Fruit fly (Drosophila melanogaster) S2 (cell line): ENCODE measurements around the gene CG11095.

Source experiments
- CG8478 ChIP-seq: fragments of >200 bp; optimal IDR thresholded peaks from 2 replicates; lab custom pipeline; 2018
- CTCF ChIP-seq, 2 experiments: fragments of >200 bp; optimal IDR thresholded peaks; 2 replicates each; lab custom pipeline; 2018

Gene CG11095

DNA sequence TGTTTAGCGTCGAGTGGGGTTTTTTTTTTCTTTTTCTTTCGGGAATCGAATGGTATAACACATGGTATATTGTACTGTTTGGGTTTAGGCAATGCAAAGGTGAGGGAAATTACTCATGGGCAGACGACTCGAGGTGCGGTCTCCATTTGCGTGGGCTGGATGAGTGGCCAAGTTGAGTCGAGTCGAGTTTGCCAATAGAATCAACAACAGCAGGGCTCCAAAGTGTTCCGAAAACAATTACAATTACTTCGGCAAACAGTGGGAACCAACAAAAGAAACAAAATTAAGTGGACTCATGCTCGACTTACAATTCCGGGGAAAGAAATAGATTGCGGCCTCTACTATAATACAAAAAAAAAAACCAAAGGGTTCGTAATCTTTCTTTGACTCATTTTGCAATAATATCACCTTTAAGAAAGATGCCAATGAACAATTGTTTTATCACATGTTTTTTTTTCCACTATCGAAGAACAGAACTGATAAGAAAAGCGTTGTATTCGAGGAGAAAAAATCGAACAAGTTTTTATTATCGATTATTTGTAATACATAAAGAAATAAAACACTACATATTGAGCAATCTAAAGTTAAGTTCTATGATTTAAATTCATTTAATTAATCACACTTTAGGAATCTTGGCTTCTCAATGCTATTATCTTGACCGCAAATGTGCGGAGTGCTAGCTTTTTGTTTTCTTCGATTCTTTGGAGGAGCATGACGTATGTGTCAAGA lies 9.0 kb downstream of the CG11095 start:
- no peak for TF ChIP-seq CTCF (optimal IDR thresholded peaks at IDR 0.05; lab: Kevin White, UChicago)
- no peak for TF ChIP-seq CG8478 (lab: Kevin White, UChicago)

DNA sequence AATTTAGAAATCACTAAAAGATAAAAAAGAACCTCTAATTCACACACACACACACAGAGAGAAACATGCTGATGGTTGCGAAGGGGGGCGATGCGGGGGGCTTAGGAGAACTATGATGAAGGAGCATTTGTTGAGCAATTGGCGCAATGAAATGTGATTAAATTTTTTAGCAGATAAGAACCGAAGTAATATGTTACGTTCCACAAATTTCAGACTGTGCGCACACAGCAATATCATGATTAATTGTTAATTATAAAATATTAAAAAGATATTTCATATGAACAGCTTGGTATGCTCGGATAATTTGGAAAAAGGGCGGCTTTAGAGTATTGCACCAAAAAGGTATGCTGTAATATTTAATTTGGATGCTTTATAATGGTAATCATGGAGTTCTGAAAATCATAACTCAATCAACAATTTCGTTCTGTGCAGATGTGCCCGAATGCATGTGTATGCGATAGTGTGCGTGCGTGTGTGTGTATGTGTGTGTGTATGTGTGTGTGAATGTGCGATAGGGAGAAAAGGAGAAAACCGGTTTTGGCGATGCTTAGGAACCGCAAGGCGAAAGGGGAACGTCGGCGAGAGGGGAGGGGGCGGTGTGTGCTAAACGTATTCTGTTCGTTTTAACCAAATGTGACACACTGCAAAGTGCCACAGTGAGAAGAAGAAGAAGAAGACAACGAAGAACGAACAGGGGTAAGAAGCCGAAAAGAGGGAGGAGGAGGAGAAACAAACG lies 9.7 kb downstream of the CG11095 start:
- no peak for TF ChIP-seq CG8478 (lab: Kevin White, UChicago)
- TF ChIP-seq CTCF (optimal IDR thresholded peaks at IDR 0.05; lab: Kevin White, UChicago), result no peak

DNA sequence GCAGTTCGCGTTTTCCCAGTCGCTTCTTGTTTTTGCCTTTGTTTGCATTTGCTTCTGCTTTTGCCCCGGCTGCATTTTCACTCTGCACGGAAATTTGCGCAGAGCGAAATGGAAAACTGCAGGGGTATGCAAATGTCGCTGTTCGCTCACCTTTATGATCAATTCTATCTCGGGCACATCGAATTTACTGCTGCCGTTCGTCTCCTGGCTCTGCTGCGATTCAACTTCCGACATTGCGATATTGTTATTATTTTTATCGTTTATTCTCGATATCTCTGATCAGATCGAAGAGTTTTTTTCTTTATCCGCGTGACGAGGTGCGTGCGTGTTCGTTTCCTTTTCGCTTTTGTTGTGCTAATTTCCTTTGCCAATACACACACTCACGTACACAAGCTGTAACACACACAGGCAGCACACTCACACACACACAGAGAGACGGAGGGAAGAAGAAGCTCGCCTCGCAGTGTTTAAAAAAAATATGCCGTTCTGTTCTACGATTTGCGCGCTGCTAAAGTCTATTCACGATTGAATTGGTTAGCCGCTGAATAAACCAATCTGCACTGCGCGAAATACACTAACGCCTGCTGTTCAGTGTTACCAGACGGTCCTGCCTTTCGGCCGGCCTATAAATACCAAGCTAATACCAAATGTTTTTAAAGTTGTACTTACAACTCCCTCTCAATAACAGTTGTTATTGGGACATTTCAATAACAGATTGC lies 10.4 kb downstream of the CG11095 start, which contains the start of gene Clic:
Gene Clic, minus strand, starts transcription at position 533 of the 719 bp plus-strand sequence.
- no peak for TF ChIP-seq CTCF (optimal IDR thresholded peaks at IDR 0.05; lab: Kevin White, UChicago)
- no peak for TF ChIP-seq CG8478 (lab: Kevin White, UChicago)

DNA sequence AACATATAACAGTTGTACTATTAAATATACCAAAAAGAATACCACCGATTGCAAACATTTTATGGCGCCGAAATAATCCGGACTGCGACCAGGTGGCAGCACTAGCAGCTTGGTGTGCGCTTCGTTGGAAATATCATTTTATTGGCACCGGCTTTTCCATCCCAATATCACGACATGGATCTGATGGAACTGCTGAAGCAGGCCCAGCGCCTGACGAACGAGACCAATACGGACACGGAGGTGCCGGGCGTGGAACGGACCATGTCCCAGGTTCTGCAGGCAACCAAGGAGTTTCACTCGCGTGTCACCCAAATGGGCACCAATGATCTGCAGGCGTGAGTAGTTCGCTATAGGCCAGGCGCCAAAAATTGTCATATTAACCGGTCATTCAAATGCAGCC lies 11.3 kb downstream of the CG11095 start, which contains the start of gene Nup93-1:
Gene Nup93-1, plus strand, starts transcription at position 74 of the 400 bp plus-strand sequence.
- TF ChIP-seq CTCF (optimal IDR thresholded peaks at IDR 0.05; lab: Kevin White, UChicago) (no peak), CG8478 (lab: Kevin White, UChicago) (no peak)

dm6 chrX:13828870-13829269 lies 17.4 kb downstream of the CG11095 start:
- no peak for TF ChIP-seq CG8478 (lab: Kevin White, UChicago)
- TF ChIP-seq CTCF (optimal IDR thresholded peaks at IDR 0.05; lab: Kevin White, UChicago), result no peak

DNA sequence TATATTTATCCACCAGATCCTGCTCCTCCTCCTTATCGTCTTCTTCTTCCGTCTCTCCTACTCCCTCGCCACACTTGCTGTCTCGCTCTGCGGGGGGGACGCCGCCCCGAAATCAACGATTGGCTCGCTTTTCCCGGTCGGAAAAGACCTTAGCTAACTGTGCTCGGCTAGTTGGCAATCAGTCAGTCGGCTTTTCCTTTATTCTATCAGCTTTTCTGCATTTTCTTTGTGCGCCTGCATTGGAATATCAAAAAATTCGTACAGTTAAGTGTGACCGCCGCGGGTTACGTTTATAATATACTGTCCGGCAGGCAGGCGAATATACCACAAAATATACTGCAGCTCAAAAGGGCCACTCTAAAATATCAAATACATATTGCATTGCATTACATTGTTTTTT lies 18.5 kb downstream of the CG11095 start, which contains the start of gene jub:
Gene jub, minus strand, starts transcription at position 289 of the 400 bp plus-strand sequence.
- TF ChIP-seq CTCF (optimal IDR thresholded peaks at IDR 0.05; lab: Kevin White, UChicago) (no peak), CG8478 (lab: Kevin White, UChicago) (no peak)

- TF ChIP-seq CTCF (optimal IDR thresholded peaks at IDR 0.05; lab: Kevin White, UChicago), result no peak
- TF ChIP-seq CG8478 (lab: Kevin White, UChicago), result no peak
Observed at dm6 chrX:13838255-13838654, 26.8 kb downstream of the CG11095 start.

DNA sequence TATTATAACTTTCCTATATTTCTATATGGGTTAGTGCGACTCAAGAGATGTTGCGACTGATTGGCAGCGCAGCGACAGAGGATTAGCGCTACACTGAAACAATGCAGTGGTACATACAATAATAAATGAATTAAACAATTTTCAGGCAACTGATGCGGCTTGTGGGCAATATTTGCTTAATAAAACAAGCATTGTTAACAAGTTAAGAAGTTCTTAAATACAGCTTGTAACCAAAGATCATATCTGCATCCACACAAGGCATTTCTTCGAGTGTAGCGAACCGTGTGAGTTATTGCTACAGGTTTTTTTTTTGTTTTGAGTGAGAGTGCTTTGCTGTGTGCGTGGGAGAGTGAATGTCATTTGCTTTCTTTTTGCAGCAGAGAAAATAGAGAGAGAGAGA lies 27.4 kb downstream of the CG11095 start:
- no peak for TF ChIP-seq CG8478 (lab: Kevin White, UChicago)
- no peak for TF ChIP-seq CTCF (optimal IDR thresholded peaks at IDR 0.05; lab: Kevin White, UChicago)

dm6 chrX:13840075-13840474 lies 28.6 kb downstream of the CG11095 start:
- TF ChIP-seq CG8478 (lab: Kevin White, UChicago) (no peak), CTCF (optimal IDR thresholded peaks at IDR 0.05; lab: Kevin White, UChicago) (no peak)

DNA sequence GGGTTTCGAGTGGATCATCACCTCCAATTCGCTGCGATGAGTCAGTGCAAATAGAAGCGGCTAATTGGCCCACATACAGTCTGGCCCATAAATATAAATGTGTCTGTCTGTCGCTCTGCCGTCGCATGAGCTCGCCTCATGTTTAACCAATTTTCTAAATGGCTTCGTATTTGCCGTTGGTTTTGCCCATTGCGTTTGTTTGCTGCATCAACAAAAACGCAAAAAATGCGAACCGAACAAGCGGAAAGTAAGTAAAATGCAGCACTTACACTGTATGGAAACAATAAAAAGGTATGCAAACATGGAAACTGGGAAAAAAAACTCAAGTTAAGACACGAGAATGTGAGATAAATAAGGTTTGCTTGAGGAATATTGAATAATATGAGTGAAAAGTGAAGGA lies 32.0 kb downstream of the CG11095 start:
- TF ChIP-seq CTCF (optimal IDR thresholded peaks at IDR 0.05; lab: Kevin White, UChicago) (no peak), CG8478 (lab: Kevin White, UChicago) (no peak)

dm6 chrX:13844317-13844886 lies 32.9 kb downstream of the CG11095 start:
- TF ChIP-seq CTCF (optimal IDR thresholded peaks at IDR 0.05; lab: Kevin White, UChicago) (no peak), CG8478 (lab: Kevin White, UChicago) (no peak)

dm6 chrX:13845728-13846127 lies 34.2 kb downstream of the CG11095 start, which contains the start of gene AMPdeam:
AMPdeam (minus strand) TSS chrX:13845866.
- no peak for TF ChIP-seq CG8478 (lab: Kevin White, UChicago)
- peak in 1 of 2 experiments; percentile 25 for TF ChIP-seq CTCF (optimal IDR thresholded peaks at IDR 0.05; lab: Kevin White, UChicago)
